Fruit fly (Drosophila melanogaster) whole organism, prepupa: Measurements from ENCODE around the gene cher.

Source experiments
- CG34406 ChIP-seq: fragments of 200-800 bp; sonication (Bioruptor generic); optimal IDR thresholded peaks from 3 replicates; lab custom pipeline; 2016; ENCODE audit warnings: missing biosample characterization, missing genetic modification characterization
- CG4318 ChIP-seq: fragments of 200-800 bp; sonication (Bioruptor generic); optimal IDR thresholded peaks from 3 replicates; lab custom pipeline; 2017; ENCODE audit warnings: missing biosample characterization, mild to moderate bottlenecking, missing genetic modification characterization
- CG8319 ChIP-seq: fragments of 200-800 bp; sonication (Bioruptor generic); optimal IDR thresholded peaks from 3 replicates; lab custom pipeline; 2016; ENCODE audit warnings: missing biosample characterization, missing genetic modification characterization
- Gug ChIP-seq: fragments of 200-800 bp; sonication (Bioruptor generic); IDR thresholded peaks from 2 replicates; pipeline ENCODE4 v1.3.6; 2022; ENCODE audit warnings: missing biosample characterization, missing genetic modification characterization
- Hr4 ChIP-seq: fragments of 200-800 bp; sonication (Bioruptor generic); optimal IDR thresholded peaks from 3 replicates; lab custom pipeline; 2016; ENCODE audit warnings: missing biosample characterization, missing genetic modification characterization
- Sox14 ChIP-seq: fragments of 200-800 bp; sonication (Bioruptor generic); optimal IDR thresholded peaks from 3 replicates; lab custom pipeline; 2016; ENCODE audit warnings: missing biosample characterization, missing genetic modification characterization

DNA sequence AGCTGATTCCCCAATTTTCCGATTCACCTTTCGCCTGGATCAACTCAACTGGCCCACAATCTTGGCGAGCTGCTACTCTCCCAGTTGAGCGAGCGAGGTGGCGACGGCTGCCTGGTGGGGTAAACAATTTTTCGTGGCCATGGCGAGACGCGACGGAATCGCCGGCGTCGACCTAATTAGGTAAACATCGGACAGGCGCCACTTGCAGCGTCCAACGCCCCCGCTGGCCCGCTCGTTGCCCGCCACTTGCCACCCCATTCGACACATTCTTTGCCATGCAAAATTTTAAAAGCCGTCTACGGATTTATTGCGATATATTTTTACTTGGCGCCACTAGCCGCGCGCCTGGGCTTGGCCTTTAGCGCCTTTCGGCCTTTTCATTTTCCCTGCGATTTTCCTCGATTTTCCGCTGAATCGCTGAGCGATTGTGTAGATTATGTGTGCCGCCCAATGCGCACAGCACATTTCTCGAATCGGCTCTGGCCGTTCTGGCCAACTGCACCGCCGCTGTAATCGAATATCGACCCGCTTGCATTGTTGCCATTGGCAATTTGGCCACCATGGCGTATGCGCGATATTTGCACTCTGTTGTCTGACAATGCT, 58.3 kb downstream of the cher start:
- TF ChIP-seq CG34406, result no peak
- TF ChIP-seq Sox14 (GFP tag; lab: Kevin White, UChicago), result no peak
- no peak for TF ChIP-seq CG8319 (GFP tag; lab: Kevin White, UChicago)
- TF ChIP-seq Hr4 (GFP tag; lab: Kevin White, UChicago), result no peak
- TF ChIP-seq CG4318, result no peak
- TF ChIP-seq Gug (GFP tag; lab: Robert Waterston, UW), result no peak
